Fruit fly (Drosophila melanogaster) Kc167 (cell line): Measurements from ENCODE around the gene CG18788.

Experiments used
- Sin3A ChIP-seq: fragments of >200 bp; optimal IDR thresholded peaks from 2 replicates; lab custom pipeline; 2018; ENCODE audit warnings: missing external identifiers
- psq ChIP-seq: fragments of >200 bp; optimal IDR thresholded peaks from 2 replicates; lab custom pipeline; 2017; ENCODE audit warnings: missing external identifiers
- ttk ChIP-seq: sonication (Bioruptor generic); optimal IDR thresholded peaks from 2 replicates; lab custom pipeline; 2017; ENCODE audit warnings: missing external identifiers

DNA sequence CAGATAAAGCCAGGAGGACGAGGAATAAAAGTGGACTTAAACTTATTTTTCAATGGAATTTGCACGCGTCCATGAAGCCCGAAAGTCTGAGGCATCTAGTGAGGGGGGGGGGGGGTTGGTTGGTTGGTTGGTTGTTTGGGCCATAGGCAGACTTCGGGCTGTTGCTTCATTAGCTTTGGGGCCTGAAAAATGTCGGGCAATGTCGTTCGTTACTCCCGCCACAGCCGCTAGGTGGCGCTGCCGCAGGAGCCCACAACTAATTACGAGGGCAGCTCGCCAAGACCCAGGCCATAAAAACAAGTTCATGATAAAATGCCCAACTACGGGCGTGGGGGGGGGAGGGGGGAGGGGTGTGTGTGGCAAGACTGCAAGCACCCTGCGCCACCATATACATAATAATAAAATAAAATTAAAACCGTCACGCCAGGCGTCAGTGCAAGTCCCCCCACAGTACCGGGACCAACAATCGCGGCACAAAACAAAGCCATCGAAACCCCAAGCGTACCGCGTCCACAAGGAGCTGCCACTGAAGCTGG, 44.2 kb downstream of the CG18788 start:
- TF ChIP-seq psq (lab: Kevin White, UChicago) (no peak), Sin3A (lab: Kevin White, UChicago) (no peak), ttk (no peak)
